Fruit fly (Drosophila melanogaster) whole organism, wandering third instar larva: Measurements from ENCODE around the gene CG31102.

ENCODE experiments used
- Abd-B ChIP-seq: fragments of >200 bp; optimal IDR thresholded peaks from 2 replicates; lab custom pipeline; 2017; ENCODE audit warnings: missing biosample characterization, missing genetic modification characterization
- CG9705 ChIP-seq: fragments of 200-800 bp; sonication (Bioruptor generic); optimal IDR thresholded peaks from 2 replicates; lab custom pipeline; 2018; ENCODE audit warnings: missing biosample characterization, mild to moderate bottlenecking, missing genetic modification characterization
- CrebA ChIP-seq: fragments of 200-800 bp; sonication (Bioruptor generic); optimal IDR thresholded peaks from 2 replicates; lab custom pipeline; 2016; ENCODE audit warnings: missing biosample characterization, mild to moderate bottlenecking, missing genetic modification characterization, borderline replicate concordance
- Dfd ChIP-seq: fragments of >200 bp; optimal IDR thresholded peaks from 2 replicates; lab custom pipeline; 2017; ENCODE audit warnings: missing biosample characterization, missing genetic modification characterization
- Dif ChIP-seq: fragments of 200-275, 200-300 bp; sonication (Bioruptor generic); optimal IDR thresholded peaks from 2 replicates; lab custom pipeline; 2018; ENCODE audit warnings: missing biosample characterization, missing genetic modification characterization; ENCODE audit not compliant: partially characterized antibody
- GATAd ChIP-seq: sonication (Bioruptor generic); optimal IDR thresholded peaks from 2 replicates; lab custom pipeline; 2016; ENCODE audit warnings: missing biosample characterization, missing genetic modification characterization
- HLH106 ChIP-seq: fragments of 200-800 bp; optimal IDR thresholded peaks from 3 replicates; lab custom pipeline; 2019; ENCODE audit warnings: missing biosample characterization, mild to moderate bottlenecking, missing genetic modification characterization, moderate library complexity
- Hnf4 ChIP-seq: fragments of 200-800 bp; sonication (Bioruptor generic); optimal IDR thresholded peaks from 2 replicates; lab custom pipeline; 2016; ENCODE audit warnings: missing biosample characterization, mild to moderate bottlenecking, missing genetic modification characterization
- Hr83 ChIP-seq: fragments of 200-300 bp; sonication (Bioruptor generic); optimal IDR thresholded peaks from 2 replicates; lab custom pipeline; 2016; ENCODE audit warnings: missing biosample characterization, mild to moderate bottlenecking, missing genetic modification characterization, moderate library complexity; ENCODE audit not compliant: poor library complexity, severe bottlenecking
- Jra ChIP-seq: sonication (Bioruptor generic); optimal IDR thresholded peaks from 2 replicates; lab custom pipeline; 2016; ENCODE audit warnings: missing biosample characterization, missing genetic modification characterization
- Mio ChIP-seq: sonication (Bioruptor generic); optimal IDR thresholded peaks from 2 replicates; lab custom pipeline; 2016; ENCODE audit warnings: missing biosample characterization, missing genetic modification characterization
- N ChIP-seq: fragments of >200 bp; optimal IDR thresholded peaks from 2 replicates; lab custom pipeline; 2018; ENCODE audit warnings: missing biosample characterization, missing external identifiers, missing genetic modification characterization
- OdsH ChIP-seq: fragments of 200-800 bp; sonication (Bioruptor generic); optimal IDR thresholded peaks from 2 replicates; lab custom pipeline; 2016; ENCODE audit warnings: missing biosample characterization, mild to moderate bottlenecking, missing genetic modification characterization
- Rel ChIP-seq, 2 experiments: fragments of 200-800 bp; sonication (Bioruptor generic) in 1 of 2; optimal IDR thresholded peaks; 2 replicates in 1 of 2; 3 replicates in 1 of 2; lab custom pipeline; 2016 to 2019; ENCODE audit warnings: mild to moderate bottlenecking in 2 of 2, missing biosample characterization in 2 of 2, missing genetic modification characterization in 2 of 2, moderate library complexity in 1 of 2
- Vsx2 ChIP-seq: fragments of 200-300, 225-300 bp; sonication (Bioruptor generic); optimal IDR thresholded peaks from 2 replicates; lab custom pipeline; 2018; ENCODE audit warnings: missing biosample characterization, missing genetic modification characterization; ENCODE audit not compliant: partially characterized antibody
- brk ChIP-seq: fragments of 200-800 bp; sonication (Bioruptor generic); optimal IDR thresholded peaks from 2 replicates; lab custom pipeline; 2016; ENCODE audit warnings: missing biosample characterization, mild to moderate bottlenecking, missing genetic modification characterization
- dsf ChIP-seq: sonication (Bioruptor generic); optimal IDR thresholded peaks from 2 replicates; lab custom pipeline; 2016; ENCODE audit warnings: missing biosample characterization, missing genetic modification characterization, borderline replicate concordance
- ey ChIP-seq: fragments of 200-800 bp; sonication (Bioruptor generic); optimal IDR thresholded peaks from 2 replicates; lab custom pipeline; 2016; ENCODE audit warnings: missing biosample characterization, missing genetic modification characterization
- h ChIP-seq: fragments of 200-800 bp; sonication (Bioruptor generic); optimal IDR thresholded peaks from 3 replicates; lab custom pipeline; 2016; ENCODE audit warnings: missing biosample characterization, mild to moderate bottlenecking, missing genetic modification characterization
- jim ChIP-seq: fragments of 175-275, 200-325 bp; sonication (Bioruptor generic); optimal IDR thresholded peaks from 2 replicates; lab custom pipeline; 2016; ENCODE audit warnings: missing biosample characterization, mild to moderate bottlenecking, missing genetic modification characterization
- pan ChIP-seq: fragments of >200 bp; optimal IDR thresholded peaks from 2 replicates; lab custom pipeline; 2017
- psq ChIP-seq: fragments of 200-800 bp; sonication (Bioruptor generic); optimal IDR thresholded peaks from 3 replicates; lab custom pipeline; 2017; ENCODE audit warnings: missing biosample characterization, mild to moderate bottlenecking, missing genetic modification characterization, moderate library complexity
- sv ChIP-seq: fragments of 200-800 bp; sonication (Bioruptor generic); optimal IDR thresholded peaks from 3 replicates; lab custom pipeline; 2016; ENCODE audit warnings: missing biosample characterization, missing genetic modification characterization
- tai ChIP-seq: sonication (Bioruptor generic); optimal IDR thresholded peaks from 2 replicates; lab custom pipeline; 2016; ENCODE audit warnings: missing biosample characterization, missing genetic modification characterization
- usp ChIP-seq: fragments of >200 bp; optimal IDR thresholded peaks from 2 replicates; lab custom pipeline; 2017; ENCODE audit warnings: missing biosample characterization, missing genetic modification characterization
- woc ChIP-seq: sonication (Bioruptor generic); optimal IDR thresholded peaks from 2 replicates; lab custom pipeline; 2016; ENCODE audit warnings: missing biosample characterization, mild to moderate bottlenecking, missing genetic modification characterization

Gene CG31102

DNA sequence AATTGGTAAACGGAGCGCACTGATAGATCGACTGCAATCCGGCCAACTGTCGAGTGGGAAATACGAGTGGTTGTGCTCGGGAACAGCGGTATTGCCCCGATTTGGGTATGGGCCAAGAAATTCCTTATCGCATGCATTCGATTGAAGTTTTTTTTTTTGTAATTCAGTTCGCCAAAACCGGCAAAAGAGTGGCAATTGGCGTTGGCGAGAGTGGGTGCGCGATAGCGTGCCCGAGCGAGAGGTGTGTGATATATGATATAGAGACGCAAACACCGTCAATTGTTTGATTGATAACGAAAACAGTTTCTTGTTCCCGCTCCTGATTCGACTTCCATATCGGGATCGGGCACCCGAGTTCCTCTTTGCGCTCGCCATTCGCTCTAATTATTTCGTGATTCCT lies 18.4 kb upstream of the CG31102 start, which contains the start of gene CG31087:
CG31087 (minus strand) TSS at position 63 of the 400 bp plus-strand sequence.
- TF ChIP-seq CrebA (GFP tag; lab: Kevin White, UChicago) (no peak), brk (GFP tag; lab: Kevin White, UChicago) (no peak), Vsx2 (GFP tag; lab: Kevin White, UChicago) (peak; percentile 40), N (GFP tag; lab: Kevin White, UChicago) (no peak), GATAd (GFP tag; lab: Kevin White, UChicago) (no peak), Abd-B (GFP tag; lab: Kevin White, UChicago) (no peak), woc (GFP tag; lab: Kevin White, UChicago) (no peak), OdsH (GFP tag; lab: Kevin White, UChicago) (no peak), Rel (GFP tag; optimal IDR thresholded peaks at IDR 0.05; lab: Kevin White, UChicago) (no peak), Rel (tag; optimal IDR thresholded peaks at IDR 0.05; lab: Kevin White, UChicago) (peak; percentile 91), Mio (no peak), psq (GFP tag; lab: Kevin White, UChicago) (peak; percentile 81), tai (no peak), sv (GFP tag; lab: Kevin White, UChicago) (no peak), Dif (GFP tag; lab: Kevin White, UChicago) (no peak), Hnf4 (no peak), HLH106 (tag; lab: Kevin White, UChicago) (no peak), h (peak; percentile 19), CG9705 (GFP tag; lab: Kevin White, UChicago) (no peak)

DNA sequence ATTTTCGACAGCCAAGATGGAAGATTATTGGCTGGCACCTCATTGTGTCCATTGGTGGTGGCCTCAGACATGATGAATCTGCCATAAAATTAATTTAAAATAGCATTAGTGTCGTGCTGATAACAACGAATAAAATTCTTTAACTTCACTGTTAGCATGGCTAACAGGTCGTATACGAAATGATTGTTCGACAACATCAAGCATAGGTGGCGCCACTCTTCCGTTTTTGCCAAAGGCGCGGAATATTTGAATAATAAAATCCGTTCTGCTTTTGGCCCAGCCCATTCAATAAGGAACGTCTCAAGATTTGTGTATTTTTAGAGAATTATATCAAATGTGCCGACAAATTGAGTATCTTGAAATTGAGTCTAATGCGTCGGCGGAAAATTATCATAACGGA lies 17.2 kb upstream of the CG31102 start:
- TF ChIP-seq Abd-B (GFP tag; lab: Kevin White, UChicago) (no peak), tai (no peak), dsf (GFP tag; lab: Kevin White, UChicago) (no peak), Hr83 (GFP tag; lab: Kevin White, UChicago) (no peak), Mio (no peak), jim (GFP tag; lab: Kevin White, UChicago) (no peak), usp (GFP tag; lab: Kevin White, UChicago) (no peak), Jra (GFP tag; lab: Kevin White, UChicago) (no peak)

DNA sequence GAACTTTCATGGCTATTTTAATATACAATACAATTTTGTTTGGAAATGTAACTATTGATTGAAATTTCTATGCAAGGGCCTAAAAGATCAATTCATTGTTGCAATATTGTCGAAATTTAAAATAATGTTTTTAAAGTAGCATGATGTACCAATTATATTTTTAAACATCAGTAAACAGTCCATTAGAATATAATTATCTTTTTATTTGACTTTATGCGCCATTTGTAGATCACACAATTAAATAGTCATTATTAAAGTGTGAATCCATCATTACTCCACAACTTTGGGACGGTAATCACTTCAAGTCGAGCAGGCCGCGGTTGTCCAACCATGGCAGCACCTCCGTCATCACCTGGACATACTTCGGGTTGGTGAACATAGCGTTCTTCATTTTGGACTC lies 15.4 kb upstream of the CG31102 start, which contains the start of gene CG31099:
CG31099 (minus strand) TSS at position 101 of the 400 bp plus-strand sequence.
- TF ChIP-seq CG9705 (GFP tag; lab: Kevin White, UChicago), result no peak
- TF ChIP-seq, all 38 proteins: peak for 0

DNA sequence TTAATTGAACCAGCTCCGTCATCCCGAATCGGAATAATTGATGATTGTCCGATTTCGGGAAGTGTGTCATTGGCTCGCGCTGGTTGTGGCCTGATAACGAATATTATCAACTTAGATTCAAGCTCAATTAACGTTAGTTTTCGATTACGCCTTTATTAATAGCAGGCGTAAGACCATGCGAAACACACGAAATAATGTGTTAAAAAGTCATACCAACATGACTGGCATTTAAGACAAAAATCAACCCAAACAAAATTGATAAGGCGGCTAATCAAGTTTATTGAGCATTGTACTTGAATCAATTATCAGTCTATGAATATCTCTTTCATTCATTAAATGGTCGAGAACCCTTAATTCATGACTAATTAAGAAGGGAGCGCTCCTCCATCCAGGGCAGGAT lies 13.8 kb upstream of the CG31102 start:
- no peak for TF ChIP-seq woc (GFP tag; lab: Kevin White, UChicago)
- no peak for TF ChIP-seq Dfd (GFP tag; lab: Kevin White, UChicago)
- no peak for TF ChIP-seq CG9705 (GFP tag; lab: Kevin White, UChicago)
- TF ChIP-seq Dif (GFP tag; lab: Kevin White, UChicago), result no peak

DNA sequence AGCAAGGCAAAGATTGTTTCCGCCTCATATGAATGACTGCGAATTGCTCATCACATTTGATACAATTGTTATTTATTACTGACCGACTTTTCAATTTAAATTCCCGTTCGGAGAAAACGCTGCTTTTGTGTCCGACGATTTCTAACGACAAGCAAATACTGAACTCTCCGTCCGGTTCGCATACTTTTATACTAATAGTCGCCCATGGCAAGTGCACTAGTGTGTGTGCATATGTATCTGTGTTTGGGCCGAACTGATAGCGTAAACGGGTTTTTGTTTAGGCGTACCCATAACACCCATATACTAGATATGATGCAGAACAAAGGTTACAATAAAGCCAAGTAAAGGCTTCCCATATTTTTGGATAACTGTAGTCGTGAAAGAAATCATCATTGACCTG lies 12.8 kb upstream of the CG31102 start, which contains the start of gene CG10550:
CG10550 (minus strand) TSS at position 164 of the 400 bp plus-strand sequence.
- TF ChIP-seq tai, result no peak
- TF ChIP-seq ey, result no peak
- TF ChIP-seq Hnf4, result peak; percentile 0

DNA sequence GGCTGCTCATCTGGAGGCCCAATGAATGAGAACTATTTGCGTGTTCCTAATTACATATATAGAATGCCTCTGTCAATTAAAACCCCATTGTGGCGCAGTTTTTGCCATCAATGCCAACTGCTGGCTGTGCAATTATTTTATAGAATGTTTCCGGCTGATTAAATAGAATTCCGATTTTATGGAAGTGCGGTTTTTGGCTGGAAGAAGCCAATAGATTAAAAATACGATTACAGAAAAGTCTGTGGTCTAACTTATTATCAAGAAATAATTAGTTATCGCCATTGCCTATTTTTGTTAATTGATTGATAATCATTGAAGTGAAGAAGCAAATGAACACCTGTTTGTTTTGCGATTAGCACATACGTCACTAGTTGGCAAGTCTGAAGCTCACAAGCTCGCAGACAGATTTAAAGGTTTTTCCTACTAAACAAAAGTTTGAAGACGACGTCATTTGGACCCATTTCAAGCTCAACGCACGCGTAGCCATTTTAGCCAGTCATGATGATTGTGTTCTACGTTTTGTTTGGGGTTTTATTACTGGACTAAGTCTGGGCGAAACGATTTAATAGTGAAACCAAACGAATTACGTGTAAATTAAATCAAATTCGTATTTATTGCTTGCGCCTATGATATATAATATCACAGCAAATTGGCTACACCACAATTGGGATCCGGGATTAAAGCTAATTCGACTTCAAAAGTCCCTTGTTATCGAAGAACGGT lies 10.6 kb upstream of the CG31102 start:
- TF ChIP-seq Rel (GFP tag; optimal IDR thresholded peaks at IDR 0.05; lab: Kevin White, UChicago) (no peak), Rel (tag; optimal IDR thresholded peaks at IDR 0.05; lab: Kevin White, UChicago) (peak; percentile 1), pan (lab: Kevin White, UChicago) (no peak)
